Fruit fly (Drosophila melanogaster) Kc167 (cell line): Measurements from ENCODE around the gene Ist1.

Experiments
- Myc ChIP-seq: fragments of >200 bp; optimal IDR thresholded peaks from 2 replicates; lab custom pipeline; 2017; ENCODE audit warnings: missing external identifiers
- Sin3A ChIP-seq: fragments of >200 bp; optimal IDR thresholded peaks from 2 replicates; lab custom pipeline; 2018; ENCODE audit warnings: missing external identifiers
- h ChIP-seq: fragments of >200 bp; optimal IDR thresholded peaks from 3 replicates; lab custom pipeline; 2018; ENCODE audit warnings: missing external identifiers
- insv ChIP-seq: fragments of >200 bp; optimal IDR thresholded peaks from 3 replicates; lab custom pipeline; 2018; ENCODE audit warnings: missing external identifiers
- psq ChIP-seq: fragments of >200 bp; optimal IDR thresholded peaks from 2 replicates; lab custom pipeline; 2017; ENCODE audit warnings: missing external identifiers
- ttk ChIP-seq: sonication (Bioruptor generic); optimal IDR thresholded peaks from 2 replicates; lab custom pipeline; 2017; ENCODE audit warnings: missing external identifiers

Ist1 gene

dm6 chr3L:6743346-6744165 is 12.7 kb downstream of the Ist1 start:
- no peak for TF ChIP-seq ttk (lab: Kevin White, UChicago)
- no peak for TF ChIP-seq Sin3A (lab: Kevin White, UChicago)
- no peak for TF ChIP-seq h (lab: Kevin White, UChicago)
- TF ChIP-seq psq (lab: Kevin White, UChicago) = peak; percentile 24

- TF ChIP-seq insv (no peak), Myc (no peak), psq (lab: Kevin White, UChicago) (no peak), ttk (lab: Kevin White, UChicago) (no peak), h (lab: Kevin White, UChicago) (no peak), Sin3A (lab: Kevin White, UChicago) (no peak)
These were observed 13.3 kb downstream of the Ist1 start, which contains the start of gene dikar for dm6 chr3L:6742974-6743345. Gene dikar, minus strand, starts transcription at chr3L:6743164.

dm6 chr3L:6742110-6742718 is 14.1 kb downstream of the Ist1 start:
- TF ChIP-seq insv (no peak), psq (lab: Kevin White, UChicago) (peak; percentile 22), Sin3A (lab: Kevin White, UChicago) (no peak), h (lab: Kevin White, UChicago) (no peak), ttk (lab: Kevin White, UChicago) (no peak)

- TF ChIP-seq psq (lab: Kevin White, UChicago) (no peak), Myc (no peak), insv (no peak), ttk (lab: Kevin White, UChicago) (no peak), Sin3A (lab: Kevin White, UChicago) (no peak), h (lab: Kevin White, UChicago) (no peak)
These were observed 25.2 kb downstream of the Ist1 start for dm6 chr3L:6731077-6731476.

dm6 chr3L:6724511-6724910 is 31.8 kb downstream of the Ist1 start:
- no peak for TF ChIP-seq h (lab: Kevin White, UChicago)

dm6 chr3L:6723338-6723737 is 33.0 kb downstream of the Ist1 start:
- TF ChIP-seq Myc (no peak), ttk (lab: Kevin White, UChicago) (no peak), Sin3A (lab: Kevin White, UChicago) (no peak)

- no peak for TF ChIP-seq Sin3A (lab: Kevin White, UChicago)
These were observed 36.9 kb downstream of the Ist1 start, which contains the start of gene ple for dm6 chr3L:6719392-6719889. Gene ple, minus strand, starts transcription at chr3L:6719525.

dm6 chr3L:6708995-6709606 is 47.2 kb downstream of the Ist1 start:
- TF ChIP-seq Myc = no peak
- no peak for TF ChIP-seq insv
- no peak for TF ChIP-seq h (lab: Kevin White, UChicago)
- TF ChIP-seq ttk (lab: Kevin White, UChicago) = no peak
- TF ChIP-seq psq (lab: Kevin White, UChicago) = no peak
- no peak for TF ChIP-seq Sin3A (lab: Kevin White, UChicago)

dm6 chr3L:6706723-6707591 is 49.3 kb downstream of the Ist1 start:
- TF ChIP-seq h (lab: Kevin White, UChicago) (no peak), Myc (no peak), insv (no peak), ttk (lab: Kevin White, UChicago) (no peak), psq (lab: Kevin White, UChicago) (no peak), Sin3A (lab: Kevin White, UChicago) (no peak)

dm6 chr3L:6705865-6706264 is 50.4 kb downstream of the Ist1 start:
- TF ChIP-seq ttk (lab: Kevin White, UChicago) (no peak), h (lab: Kevin White, UChicago) (no peak), Myc (no peak)

- no peak for TF ChIP-seq h (lab: Kevin White, UChicago)
- TF ChIP-seq Sin3A (lab: Kevin White, UChicago) = no peak
- TF ChIP-seq psq (lab: Kevin White, UChicago) = no peak
- TF ChIP-seq ttk (lab: Kevin White, UChicago) = no peak
- no peak for TF ChIP-seq insv
- no peak for TF ChIP-seq Myc
These were observed 51.7 kb downstream of the Ist1 start, which contains the start of gene CG8519 for dm6 chr3L:6704468-6705056. Gene CG8519, plus strand, starts transcription at chr3L:6704860.
